Fruit fly (Drosophila melanogaster): ENCODE data around the gene CG6833.

- TF ChIP-seq Ets96B (tag; optimal IDR thresholded peaks at IDR 0.05) (no peak), fd59A (GFP tag; optimal IDR thresholded peaks at IDR 0.05) (no peak)
Observed at dm6 chr3L:14062702-14063101, 11.7 kb downstream of the CG6833 start.
